Fruit fly (Drosophila melanogaster) Kc167 (cell line): ENCODE results near the gene CG6465.

Source experiments
- Myc ChIP-seq: fragments of >200 bp; optimal IDR thresholded peaks from 2 replicates; lab custom pipeline; 2017; ENCODE audit warnings: missing external identifiers
- Sin3A ChIP-seq: fragments of >200 bp; optimal IDR thresholded peaks from 2 replicates; lab custom pipeline; 2018; ENCODE audit warnings: missing external identifiers
- h ChIP-seq: fragments of >200 bp; optimal IDR thresholded peaks from 3 replicates; lab custom pipeline; 2018; ENCODE audit warnings: missing external identifiers
- insv ChIP-seq: fragments of >200 bp; optimal IDR thresholded peaks from 3 replicates; lab custom pipeline; 2018; ENCODE audit warnings: missing external identifiers
- psq ChIP-seq: fragments of >200 bp; optimal IDR thresholded peaks from 2 replicates; lab custom pipeline; 2017; ENCODE audit warnings: missing external identifiers
- ttk ChIP-seq: sonication (Bioruptor generic); optimal IDR thresholded peaks from 2 replicates; lab custom pipeline; 2017; ENCODE audit warnings: missing external identifiers

The CG6465 gene

DNA sequence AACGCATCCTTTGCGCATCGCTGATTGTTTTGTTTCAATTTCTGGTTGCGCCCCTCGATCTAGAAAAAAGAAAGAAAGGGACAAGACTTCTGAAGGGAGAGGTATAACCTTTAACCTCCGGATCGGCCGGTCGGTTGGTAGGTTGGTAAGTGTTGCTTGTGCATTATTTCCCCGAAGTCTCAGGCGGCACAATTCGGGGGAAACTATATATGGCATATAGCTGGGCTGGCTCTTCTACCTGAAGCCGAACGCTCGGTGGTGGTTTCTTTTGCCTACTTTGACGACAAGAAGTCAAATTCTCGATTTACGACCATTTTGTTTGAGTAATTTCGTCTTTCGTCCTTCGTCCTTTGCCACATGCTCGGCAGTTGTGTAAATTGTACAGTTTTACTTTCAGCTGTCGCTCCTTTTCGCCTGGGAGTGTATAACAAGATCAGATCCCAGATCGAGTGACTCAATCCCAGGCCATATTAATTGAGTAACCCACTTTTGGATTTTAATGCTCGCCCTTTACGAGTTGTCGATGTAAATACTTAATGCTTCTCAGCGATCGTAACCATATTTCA lies 50.4 kb downstream of the CG6465 start:
- TF ChIP-seq insv (lab: Kevin White, UChicago): no peak
- no peak for TF ChIP-seq ttk (lab: Kevin White, UChicago)

DNA sequence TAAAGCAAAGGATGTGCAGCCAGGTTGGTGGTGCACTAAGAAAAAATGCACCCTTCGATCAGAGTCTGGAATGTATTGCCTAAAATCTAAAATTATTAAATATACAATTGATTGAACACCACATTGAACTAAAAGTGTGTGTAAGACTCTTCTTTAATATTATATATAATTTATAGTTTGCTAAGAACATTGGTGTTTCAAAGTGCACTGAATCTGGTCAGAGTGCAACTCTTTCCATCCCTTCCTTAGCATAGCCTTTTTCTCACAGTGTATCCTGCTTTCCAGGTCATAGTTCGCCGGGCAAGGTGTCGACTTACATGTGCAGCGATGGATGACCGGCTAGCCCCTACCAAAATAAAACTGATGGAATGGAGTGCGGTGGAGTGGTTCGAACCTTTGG lies 51.0 kb downstream of the CG6465 start:
- no peak for TF ChIP-seq insv (lab: Kevin White, UChicago)
- no peak for TF ChIP-seq h
- TF ChIP-seq Sin3A: no peak
- TF ChIP-seq psq: no peak
- TF ChIP-seq Myc (lab: Kevin White, UChicago): no peak
- TF ChIP-seq ttk (lab: Kevin White, UChicago): no peak
